Fruit fly (Drosophila melanogaster) whole organism, embryonic: ENCODE results near the gene Bet3.

ENCODE experiments used
- B-H2 ChIP-seq: fragments of 200-800 bp; sonication (Bioruptor generic); optimal IDR thresholded peaks from 2 replicates; lab custom pipeline; 2018; ENCODE audit warnings: missing biosample characterization, mild to moderate bottlenecking, missing genetic modification characterization
- Blimp-1 ChIP-seq: fragments of 200-800 bp; sonication (Bioruptor generic); optimal IDR thresholded peaks from 3 replicates; lab custom pipeline; 2018; ENCODE audit warnings: missing biosample characterization, missing genetic modification characterization, mild to moderate bottlenecking, moderate library complexity, missing genetic modification reagents
- BtbVII ChIP-seq: fragments of 200-800 bp; sonication (Bioruptor generic); optimal IDR thresholded peaks from 3 replicates; lab custom pipeline; 2017; ENCODE audit warnings: missing biosample characterization, mild to moderate bottlenecking, missing genetic modification characterization
- CG10979 ChIP-seq: fragments of 200-800 bp; sonication (Bioruptor generic); optimal IDR thresholded peaks from 2 replicates; lab custom pipeline; 2018; ENCODE audit warnings: missing biosample characterization, mild to moderate bottlenecking, missing genetic modification characterization, moderate library complexity
- CG11695 ChIP-seq: fragments of 200-800 bp; sonication (Bioruptor generic); IDR thresholded peaks from 3 replicates; pipeline ENCODE4 v1.3.6; 2022; ENCODE audit warnings: missing biosample characterization, missing genetic modification characterization
- CG12219 ChIP-seq: fragments of 200-800 bp; sonication (Bioruptor generic); optimal IDR thresholded peaks from 3 replicates; lab custom pipeline; 2018; ENCODE audit warnings: missing biosample characterization, mild to moderate bottlenecking, missing genetic modification characterization
- CG16863 ChIP-seq: fragments of 200-800 bp; sonication (Bioruptor generic); optimal IDR thresholded peaks from 3 replicates; lab custom pipeline; 2016; ENCODE audit warnings: missing biosample characterization, missing genetic modification characterization
- CG17802 ChIP-seq: fragments of 200-800 bp; sonication (Bioruptor generic); optimal IDR thresholded peaks from 2 replicates; lab custom pipeline; 2018; ENCODE audit warnings: missing biosample characterization, mild to moderate bottlenecking, missing genetic modification characterization, moderate library complexity
- CG17912 ChIP-seq: fragments of 200-800 bp; sonication (Bioruptor generic); optimal IDR thresholded peaks from 2 replicates; lab custom pipeline; 2018; ENCODE audit warnings: missing biosample characterization, mild to moderate bottlenecking, missing genetic modification characterization
- CG1792 ChIP-seq: fragments of 200-800 bp; sonication (Bioruptor generic); optimal IDR thresholded peaks from 2 replicates; lab custom pipeline; 2016; ENCODE audit warnings: missing biosample characterization, missing genetic modification characterization
- CG18619 ChIP-seq: fragments of 200-800 bp; sonication (Bioruptor generic); optimal IDR thresholded peaks from 3 replicates; lab custom pipeline; 2017; ENCODE audit warnings: missing biosample characterization, mild to moderate bottlenecking, missing genetic modification characterization
- CG2120 ChIP-seq: fragments of 200-800 bp; sonication (Bioruptor generic); optimal IDR thresholded peaks from 3 replicates; lab custom pipeline; 2016; ENCODE audit warnings: missing biosample characterization, missing genetic modification characterization
- CG30403 ChIP-seq: fragments of 200-800 bp; sonication (Bioruptor generic); optimal IDR thresholded peaks from 3 replicates; lab custom pipeline; 2016; ENCODE audit warnings: missing biosample characterization, missing genetic modification characterization
- CG31441 ChIP-seq: fragments of 200-800 bp; sonication (Bioruptor generic); IDR thresholded peaks from 2 replicates; pipeline ENCODE4 v1.3.6; 2022; ENCODE audit warnings: missing biosample characterization, missing genetic modification characterization
- CG33557 ChIP-seq: fragments of 200-800 bp; sonication (Bioruptor generic); optimal IDR thresholded peaks from 2 replicates; lab custom pipeline; 2019; ENCODE audit warnings: missing biosample characterization, mild to moderate bottlenecking, missing genetic modification characterization, moderate library complexity
- CG4424 ChIP-seq: fragments of 200-800 bp; sonication (Bioruptor generic); optimal IDR thresholded peaks from 3 replicates; lab custom pipeline; 2016; ENCODE audit warnings: missing biosample characterization, missing genetic modification characterization
- CG6254 ChIP-seq: fragments of 200-800 bp; sonication (Bioruptor generic); optimal IDR thresholded peaks from 3 replicates; lab custom pipeline; 2017; ENCODE audit warnings: mild to moderate bottlenecking, missing biosample characterization, missing genetic modification reagents, missing genetic modification characterization
- CG6765 ChIP-seq: fragments of 200-800 bp; sonication (Bioruptor generic); optimal IDR thresholded peaks from 3 replicates; lab custom pipeline; 2017; ENCODE audit warnings: missing biosample characterization, mild to moderate bottlenecking, missing genetic modification characterization
- CG6854 ChIP-seq: fragments of 200-800 bp; sonication (Bioruptor generic); optimal IDR thresholded peaks from 3 replicates; lab custom pipeline; 2017; ENCODE audit warnings: missing biosample characterization, mild to moderate bottlenecking, missing genetic modification characterization
- CG7556 ChIP-seq: fragments of 200-800 bp; sonication (Bioruptor generic); optimal IDR thresholded peaks from 2 replicates; lab custom pipeline; 2017; ENCODE audit warnings: missing biosample characterization, mild to moderate bottlenecking, missing genetic modification characterization
- CG7963 ChIP-seq: fragments of 200-800 bp; sonication (Bioruptor generic); IDR thresholded peaks from 3 replicates; pipeline ENCODE4 v1.3.6; 2022; ENCODE audit warnings: missing biosample characterization, missing genetic modification characterization; ENCODE audit not compliant: partially characterized antibody
- CG8290 ChIP-seq, 3 experiments: fragments of 200-800 bp; sonication (Bioruptor generic); optimal IDR thresholded peaks; 2 replicates each; lab custom pipeline; 2016 to 2019; ENCODE audit warnings: missing biosample characterization in 3 of 3, missing genetic modification characterization in 3 of 3, mild to moderate bottlenecking in 2 of 3, moderate library complexity in 1 of 3
- CG8924 ChIP-seq: fragments of 200-800 bp; optimal IDR thresholded peaks from 3 replicates; lab custom pipeline; 2019; ENCODE audit warnings: missing biosample characterization, mild to moderate bottlenecking, missing genetic modification characterization, moderate library complexity
- CG9437 ChIP-seq: fragments of 200-800 bp; sonication (Bioruptor generic); optimal IDR thresholded peaks from 2 replicates; lab custom pipeline; 2018; ENCODE audit warnings: missing biosample characterization, mild to moderate bottlenecking, missing genetic modification characterization
- CTCF ChIP-seq: fragments of 200-800 bp; sonication (Bioruptor generic); optimal IDR thresholded peaks from 2 replicates; lab custom pipeline; 2017; ENCODE audit warnings: missing biosample characterization, mild to moderate bottlenecking, missing genetic modification characterization, moderate library complexity
- D19A ChIP-seq: fragments of 200-800 bp; optimal IDR thresholded peaks from 3 replicates; lab custom pipeline; 2019; ENCODE audit warnings: missing biosample characterization, mild to moderate bottlenecking, missing genetic modification characterization, moderate library complexity
- D19B ChIP-seq: fragments of 200-800 bp; sonication (Bioruptor generic); optimal IDR thresholded peaks from 2 replicates; lab custom pipeline; 2017; ENCODE audit warnings: missing biosample characterization, mild to moderate bottlenecking, missing genetic modification characterization
- Dfd ChIP-seq, 2 experiments: fragments of >200 bp; optimal IDR thresholded peaks; 2 replicates each; lab custom pipeline; 2017; ENCODE audit warnings: missing biosample characterization in 2 of 2, missing genetic modification characterization in 2 of 2
- Eip74EF ChIP-seq, 2 experiments: fragments of 200-800 bp in 1 of 2; fragments of >200 bp in 1 of 2; sonication (Bioruptor generic) in 1 of 2; optimal IDR thresholded peaks; 2 replicates each; lab custom pipeline; 2017 to 2019; ENCODE audit warnings: missing biosample characterization in 2 of 2, missing genetic modification characterization in 2 of 2, mild to moderate bottlenecking in 1 of 2, moderate library complexity in 1 of 2
- Fer2 ChIP-seq: fragments of 200-800 bp; sonication (Bioruptor generic); optimal IDR thresholded peaks from 2 replicates; lab custom pipeline; 2018; ENCODE audit warnings: missing biosample characterization, mild to moderate bottlenecking, missing genetic modification characterization, moderate library complexity
- PHDP ChIP-seq: fragments of 200-800 bp; sonication (Bioruptor generic); optimal IDR thresholded peaks from 3 replicates; lab custom pipeline; 2018; ENCODE audit warnings: missing biosample characterization, mild to moderate bottlenecking, missing genetic modification characterization, moderate library complexity
- Sox102F ChIP-seq: fragments of 200-800 bp; sonication (Bioruptor generic); optimal IDR thresholded peaks from 2 replicates; lab custom pipeline; 2018; ENCODE audit warnings: missing biosample characterization, mild to moderate bottlenecking, missing genetic modification characterization, moderate library complexity
- ab ChIP-seq: fragments of 200-800 bp; sonication (Bioruptor generic); optimal IDR thresholded peaks from 2 replicates; lab custom pipeline; 2016; ENCODE audit warnings: missing biosample characterization, missing genetic modification characterization
- abd-A ChIP-seq: fragments of 200-800 bp; sonication (Bioruptor generic); optimal IDR thresholded peaks from 3 replicates; lab custom pipeline; 2019; ENCODE audit warnings: missing biosample characterization, mild to moderate bottlenecking, missing genetic modification characterization, moderate library complexity
- ara ChIP-seq: fragments of 200-800 bp; sonication (Bioruptor generic); IDR thresholded peaks from 2 replicates; pipeline ENCODE4 v1.3.6; 2022; ENCODE audit warnings: missing biosample characterization, missing genetic modification characterization
- ato ChIP-seq: fragments of 200-800 bp; sonication (Bioruptor generic); IDR thresholded peaks from 2 replicates; pipeline ENCODE4 v1.3.6; 2022; ENCODE audit warnings: missing biosample characterization, missing genetic modification characterization; ENCODE audit not compliant: partially characterized antibody
- cas ChIP-seq: fragments of 200-800 bp; sonication (Bioruptor generic); IDR thresholded peaks from 2 replicates; pipeline ENCODE4 v1.3.6; 2022; ENCODE audit warnings: missing biosample characterization, missing genetic modification characterization
- dati ChIP-seq: fragments of 200-800 bp; sonication (Bioruptor generic); IDR thresholded peaks from 2 replicates; pipeline ENCODE4 v1.3.6; 2022; ENCODE audit warnings: missing biosample characterization, missing genetic modification characterization
- insv ChIP-seq, 2 experiments: fragments of 200-800 bp; sonication (Bioruptor generic); optimal IDR thresholded peaks; 3 replicates each; lab custom pipeline; 2016 to 2018; ENCODE audit warnings: missing biosample characterization in 2 of 2, missing genetic modification characterization in 2 of 2
- kah ChIP-seq: fragments of 200-800 bp; sonication (Bioruptor generic); optimal IDR thresholded peaks from 2 replicates; lab custom pipeline; 2018; ENCODE audit warnings: missing biosample characterization, mild to moderate bottlenecking, missing genetic modification characterization
- nmo ChIP-seq: fragments of 200-800 bp; sonication (Bioruptor generic); optimal IDR thresholded peaks from 2 replicates; lab custom pipeline; 2018; ENCODE audit warnings: missing biosample characterization, mild to moderate bottlenecking, missing genetic modification characterization, moderate library complexity
- otp ChIP-seq: fragments of 200-800 bp; sonication (Bioruptor generic); IDR thresholded peaks from 3 replicates; pipeline ENCODE4, ENCODE4 v1.3.6; 2022; ENCODE audit warnings: missing biosample characterization, missing genetic modification characterization
- rib ChIP-seq: fragments of 200-800 bp; sonication (Bioruptor generic); IDR thresholded peaks from 2 replicates; pipeline ENCODE4 v1.3.6; 2022; ENCODE audit warnings: missing biosample characterization, missing genetic modification characterization
- sens-2 ChIP-seq: fragments of 200-800 bp; sonication (Bioruptor generic); IDR thresholded peaks from 2 replicates; pipeline ENCODE4 v1.3.6; 2022; ENCODE audit warnings: missing biosample characterization, missing genetic modification characterization
- toy ChIP-seq: fragments of 200-800 bp; sonication (Bioruptor generic); IDR thresholded peaks from 2 replicates; pipeline ENCODE4 v1.3.6; 2022; ENCODE audit warnings: missing biosample characterization, missing genetic modification characterization
- trem ChIP-seq: fragments of 200-800 bp; optimal IDR thresholded peaks from 3 replicates; lab custom pipeline; 2019; ENCODE audit warnings: missing biosample characterization, mild to moderate bottlenecking, missing genetic modification characterization, moderate library complexity
- unpg ChIP-seq: fragments of 200-800 bp; sonication (Bioruptor generic); optimal IDR thresholded peaks from 3 replicates; lab custom pipeline; 2018; ENCODE audit warnings: missing biosample characterization, mild to moderate bottlenecking, missing genetic modification characterization, moderate library complexity
- yki ChIP-seq: fragments of >200 bp; optimal IDR thresholded peaks from 3 replicates; lab custom pipeline; 2018
- z ChIP-seq: fragments of 200-800 bp; sonication (Bioruptor generic); IDR thresholded peaks from 3 replicates; pipeline ENCODE4 v1.3.6; 2022; ENCODE audit warnings: missing biosample characterization, missing genetic modification characterization
- zen ChIP-seq: fragments of 200-800 bp; sonication (Bioruptor generic); optimal IDR thresholded peaks from 3 replicates; lab custom pipeline; 2018; ENCODE audit warnings: missing biosample characterization, mild to moderate bottlenecking, missing genetic modification characterization, moderate library complexity

Gene Bet3

dm6 chr3L:9468261-9468890 is 26.3 kb upstream of the Bet3 start (continued):
- TF ChIP-seq Sox102F (peak; percentile 50), CG17912 (GFP tag; lab: Kevin White, UChicago) (no peak), CG33557 (GFP tag; lab: Kevin White, UChicago) (no peak), Fer2 (tag; lab: Kevin White, UChicago) (no peak), Dfd (GFP tag; optimal IDR thresholded peaks at IDR 0.05; lab: Kevin White, UChicago) (no peak), CG8924 (tag; lab: Kevin White, UChicago) (peak; percentile 27), PHDP (tag; lab: Kevin White, UChicago) (peak; percentile 30), abd-A (tag; lab: Kevin White, UChicago) (no peak), D19A (tag; lab: Kevin White, UChicago) (peak; percentile 74), CG18619 (GFP tag; lab: Kevin White, UChicago) (peak; percentile 13), CG6254 (GFP tag; lab: Kevin White, UChicago) (no peak), CG17802 (tag; lab: Kevin White, UChicago) (no peak), B-H2 (GFP tag; lab: Kevin White, UChicago) (no peak), insv (GFP tag; optimal IDR thresholded peaks at IDR 0.05; lab: Kevin White, UChicago) (no peak), unpg (GFP tag; lab: Kevin White, UChicago) (no peak), rib (GFP tag; lab: Robert Waterston, UW) (no peak), CG10979 (tag; lab: Kevin White, UChicago) (peak; percentile 42), CG16863 (no peak), D19B (GFP tag; lab: Kevin White, UChicago) (peak; percentile 76), CG1792 (no peak), otp (GFP tag; lab: Robert Waterston, UW) (no peak), CG6765 (GFP tag; lab: Kevin White, UChicago) (no peak), ara (GFP tag; lab: Robert Waterston, UW) (no peak), CG2120 (peak; percentile 66), CG12219 (no peak), CG7963 (GFP tag; lab: Robert Waterston, UW) (no peak), CG30403 (GFP tag; lab: Kevin White, UChicago) (peak; percentile 36), ato (GFP tag; lab: Robert Waterston, UW) (no peak), zen (no peak), trem (tag; lab: Kevin White, UChicago) (no peak), sens-2 (GFP tag; lab: Robert Waterston, UW) (no peak), CG31441 (GFP tag; lab: Robert Waterston, UW) (peak; percentile 63; the same call in 1 of the 2 replicates), toy (GFP tag; lab: Robert Waterston, UW) (no peak), nmo (GFP tag; lab: Kevin White, UChicago) (peak; percentile 38), Blimp-1 (peak; percentile 26), CG9437 (GFP tag; lab: Kevin White, UChicago) (peak; percentile 11), CG8290 (GFP tag; optimal IDR thresholded peaks at IDR 0.05; lab: Kevin White, UChicago) (no peak), CG8290 (tag; optimal IDR thresholded peaks at IDR 0.05; lab: Kevin White, UChicago) (peak in 1 of 2 experiments; percentile 1), CG6854 (GFP tag; lab: Kevin White, UChicago) (peak; percentile 45), BtbVII (no peak), ab (GFP tag; lab: Kevin White, UChicago) (no peak), CG7556 (peak; percentile 56), CG11695 (GFP tag; lab: Robert Waterston, UW) (no peak), CG4424 (GFP tag; lab: Kevin White, UChicago) (peak; percentile 3), z (GFP tag; lab: Robert Waterston, UW) (no peak), CTCF (GFP tag; lab: Kevin White, UChicago) (no peak), Eip74EF (GFP tag; optimal IDR thresholded peaks at IDR 0.05; lab: Kevin White, UChicago) (peak in 1 of 2 experiments; percentile 17), kah (no peak), dati (no peak), cas (GFP tag; lab: Robert Waterston, UW) (no peak), yki (lab: Kevin White, UChicago) (no peak)
